Worm (Caenorhabditis elegans) whole organism, young adult: ENCODE measurements around the gene F36F12.3.

ENCODE experiments used
- B0019.2 ChIP-seq: fragments of 200-800 bp; sonication (Bioruptor generic); conservative IDR thresholded peaks from 2 replicates; pipeline ENCODE4 v1.3.6; 2022; ENCODE audit warnings: missing genetic modification reagents, missing genetic modification characterization, missing compliant biosample characterization
- B0035.1 ChIP-seq: sonication (generic microtip); optimal IDR thresholded peaks from 2 replicates; lab custom pipeline; 2016; ENCODE audit warnings: missing genetic modification characterization, mild to moderate bottlenecking, missing compliant biosample characterization, missing genotype, missing genetic modification reagents
- B0336.3 ChIP-seq: fragments of 200-800 bp; sonication (Bioruptor generic); IDR thresholded peaks from 2 replicates; pipeline ENCODE4 v1.3.6; 2022; ENCODE audit warnings: missing genetic modification characterization, missing compliant biosample characterization
- D2030.7 ChIP-seq: fragments of 200-800 bp; sonication (Bioruptor generic); IDR thresholded peaks from 2 replicates; pipeline ENCODE4 v1.3.6; 2022; ENCODE audit warnings: missing genetic modification reagents, missing genetic modification characterization, missing compliant biosample characterization
- F33H1.4 ChIP-seq: fragments of 200-800 bp; sonication (Bioruptor generic); IDR thresholded peaks from 2 replicates; pipeline ENCODE4 v1.3.6; 2022; ENCODE audit warnings: missing genetic modification reagents, missing genetic modification characterization, missing compliant biosample characterization
- F49E8.2 ChIP-seq: sonication (generic microtip); optimal IDR thresholded peaks from 3 replicates; lab custom pipeline; 2017; ENCODE audit warnings: missing genetic modification characterization, mild to moderate bottlenecking, missing compliant biosample characterization, antibody characterized with exemption, moderate library complexity; ENCODE audit not compliant: insufficient read depth
- K11D2.4 ChIP-seq: fragments of 200-800 bp; sonication (Bioruptor generic); IDR thresholded peaks from 2 replicates; pipeline ENCODE4 v1.3.6; 2022; ENCODE audit warnings: missing genetic modification reagents, missing genetic modification characterization, missing compliant biosample characterization
- T07F8.4 ChIP-seq: sonication (generic microtip); optimal IDR thresholded peaks from 2 replicates; lab custom pipeline; 2016; ENCODE audit warnings: mild to moderate bottlenecking, missing genetic modification characterization, moderate library complexity, missing compliant biosample characterization
- Y56A3A.18 ChIP-seq: fragments of 200-800 bp; sonication (Bioruptor generic); IDR thresholded peaks from 2 replicates; pipeline ENCODE4 v1.3.6; 2022; ENCODE audit warnings: missing genetic modification reagents, missing genetic modification characterization, missing compliant biosample characterization
- Y67H2A.10 ChIP-seq: fragments of 200-800 bp; sonication (Bioruptor generic); conservative IDR thresholded peaks from 2 replicates; pipeline ENCODE4 v1.3.6; 2022; ENCODE audit warnings: missing genetic modification reagents, missing genetic modification characterization, missing compliant biosample characterization
- attf-3 ChIP-seq: fragments of 200-800 bp; sonication (Bioruptor generic); conservative IDR thresholded peaks from 2 replicates; pipeline ENCODE4 v1.3.6; 2022; ENCODE audit warnings: missing genetic modification reagents, missing genetic modification characterization, missing compliant biosample characterization
- ccch-3 ChIP-seq: fragments of 200-800 bp; sonication (Bioruptor generic); optimal IDR thresholded peaks from 2 replicates; lab custom pipeline; 2018; ENCODE audit warnings: mild to moderate bottlenecking, missing genetic modification characterization, missing compliant biosample characterization
- cebp-1 ChIP-seq, 2 experiments: fragments of 200-800 bp in 1 of 2; sonication (Bioruptor generic) in 1 of 2; sonication (generic microtip) in 1 of 2; IDR thresholded peaks in 1 of 2; optimal IDR thresholded peaks in 1 of 2; 2 replicates each; pipeline versions ENCODE4 v1.3.6 to Lab custom; 2017 to 2022; ENCODE audit warnings: missing compliant biosample characterization in 2 of 2, missing genetic modification characterization in 2 of 2, mild to moderate bottlenecking in 1 of 2, missing genetic modification reagents in 1 of 2, moderate library complexity in 1 of 2
- cebp-2 ChIP-seq: fragments of 200-800 bp; sonication (Bioruptor generic); IDR thresholded peaks from 2 replicates; pipeline ENCODE4 v1.3.6; 2022; ENCODE audit warnings: missing genetic modification characterization, missing compliant biosample characterization
- ceh-91 ChIP-seq: fragments of 200-800 bp; sonication (Bioruptor generic); IDR thresholded peaks from 2 replicates; pipeline ENCODE4 v1.3.6; 2022; ENCODE audit warnings: missing genetic modification reagents, missing genetic modification characterization, missing compliant biosample characterization
- die-1 ChIP-seq: sonication (generic microtip); optimal IDR thresholded peaks from 2 replicates; lab custom pipeline; 2016; ENCODE audit warnings: missing genotype, mild to moderate bottlenecking, missing genetic modification characterization, missing compliant biosample characterization
- dox-1 ChIP-seq: fragments of 200-800 bp; sonication (Bioruptor generic); IDR thresholded peaks from 2 replicates; pipeline ENCODE4 v1.3.6; 2022; ENCODE audit warnings: missing genetic modification reagents, missing genetic modification characterization, missing compliant biosample characterization
- dpl-1 ChIP-seq: fragments of 150-350 bp; optimal IDR thresholded peaks from 2 replicates; lab custom pipeline; 2014; ENCODE audit warnings: missing biosample characterization, missing genetic modification reagents, missing genetic modification characterization
- efl-1 ChIP-seq: fragments of 150-350 bp; optimal IDR thresholded peaks from 2 replicates; lab custom pipeline; 2014; ENCODE audit warnings: missing biosample characterization, missing genetic modification reagents, missing genetic modification characterization
- egl-18 ChIP-seq: fragments of 200-800 bp; sonication (Bioruptor generic); IDR thresholded peaks from 2 replicates; pipeline ENCODE4 v1.3.6; 2022; ENCODE audit warnings: missing genetic modification reagents, missing genetic modification characterization, missing compliant biosample characterization
- fkh-3 ChIP-seq: sonication (generic microtip); optimal IDR thresholded peaks from 2 replicates; lab custom pipeline; 2016; ENCODE audit warnings: mild to moderate bottlenecking, missing genetic modification characterization, missing compliant biosample characterization
- hmg-1.2 ChIP-seq: fragments of 200-800 bp; sonication (Bioruptor generic); IDR thresholded peaks from 2 replicates; pipeline ENCODE4 v1.3.6; 2022; ENCODE audit warnings: missing genetic modification reagents, missing genetic modification characterization, missing compliant biosample characterization
- let-607 ChIP-seq, 2 experiments: fragments of 200-800 bp in 1 of 2; sonication (Bioruptor generic) in 1 of 2; sonication (generic microtip) in 1 of 2; optimal IDR thresholded peaks; 2 replicates each; lab custom pipeline; 2016 to 2018; ENCODE audit warnings: mild to moderate bottlenecking in 2 of 2, missing compliant biosample characterization in 2 of 2, missing genetic modification characterization in 2 of 2, moderate library complexity in 2 of 2, missing genotype in 1 of 2
- lin-40 ChIP-seq: sonication (generic microtip); optimal IDR thresholded peaks from 2 replicates; lab custom pipeline; 2016; ENCODE audit warnings: missing genetic modification characterization, mild to moderate bottlenecking, missing compliant biosample characterization, missing genotype, missing genetic modification reagents
- lin-54 ChIP-seq: fragments of 200-800 bp; sonication (Bioruptor generic); optimal IDR thresholded peaks from 2 replicates; lab custom pipeline; 2018; ENCODE audit warnings: mild to moderate bottlenecking, missing genetic modification characterization, missing compliant biosample characterization
- lsl-1 ChIP-seq: fragments of 200-800 bp; sonication (Bioruptor generic); optimal IDR thresholded peaks from 2 replicates; lab custom pipeline; 2018; ENCODE audit warnings: mild to moderate bottlenecking, missing genetic modification characterization, moderate library complexity, missing compliant biosample characterization
- madf-6 ChIP-seq: fragments of 200-800 bp; sonication (Bioruptor generic); IDR thresholded peaks from 2 replicates; pipeline ENCODE4 v1.3.6; 2022; ENCODE audit warnings: missing genetic modification reagents, missing genetic modification characterization, missing compliant biosample characterization
- madf-8 ChIP-seq: fragments of 200-800 bp; sonication (Bioruptor generic); conservative IDR thresholded peaks from 2 replicates; pipeline ENCODE4 v1.3.6; 2022; ENCODE audit warnings: missing genetic modification reagents, missing genetic modification characterization, missing compliant biosample characterization
- nhr-179 ChIP-seq: sonication (generic microtip); optimal IDR thresholded peaks from 2 replicates; lab custom pipeline; 2016; ENCODE audit warnings: mild to moderate bottlenecking, missing genetic modification characterization, missing compliant biosample characterization
- nhr-27 ChIP-seq: fragments of 200-800 bp; sonication (Bioruptor generic); optimal IDR thresholded peaks from 2 replicates; lab custom pipeline; 2018; ENCODE audit warnings: mild to moderate bottlenecking, missing genetic modification characterization, moderate library complexity, missing compliant biosample characterization
- nhr-80 ChIP-seq: sonication (generic microtip); optimal IDR thresholded peaks from 2 replicates; lab custom pipeline; 2016; ENCODE audit warnings: missing genetic modification characterization, missing compliant biosample characterization
- pbrm-1 ChIP-seq: fragments of 200-800 bp; sonication (Bioruptor generic); IDR thresholded peaks from 2 replicates; pipeline ENCODE4 v1.3.6; 2022; ENCODE audit warnings: missing genetic modification reagents, missing genetic modification characterization, missing compliant biosample characterization
- rcor-1 ChIP-seq: fragments of 200-800 bp; sonication (Bioruptor generic); IDR thresholded peaks from 2 replicates; pipeline ENCODE4 v1.3.6; 2022; ENCODE audit warnings: missing genetic modification reagents, missing genetic modification characterization, missing compliant biosample characterization
- rpc-1 ChIP-seq, 2 experiments: fragments of 150-350 bp in 1 of 2; sonication (generic microtip) in 1 of 2; optimal IDR thresholded peaks; 2 replicates each; lab custom pipeline; 2014 to 2018; ENCODE audit warnings: missing biosample characterization in 1 of 2, missing genetic modification characterization in 1 of 2, missing genetic modification reagents in 1 of 2, missing genotype in 1 of 2
- sea-2 ChIP-seq: fragments of 200-800 bp; sonication (Bioruptor generic); IDR thresholded peaks from 2 replicates; pipeline ENCODE4 v1.3.6; 2022; ENCODE audit warnings: missing genetic modification characterization, missing compliant biosample characterization
- snpc-1.1 ChIP-seq: sonication (generic microtip); optimal IDR thresholded peaks from 2 replicates; lab custom pipeline; 2017; ENCODE audit warnings: missing genetic modification characterization, mild to moderate bottlenecking, missing compliant biosample characterization, antibody characterized with exemption, moderate library complexity, missing genotype, missing genetic modification reagents; ENCODE audit not compliant: insufficient read depth
- snpc-1.3 ChIP-seq: sonication (generic microtip); optimal IDR thresholded peaks from 2 replicates; lab custom pipeline; 2017; ENCODE audit warnings: missing genetic modification characterization, mild to moderate bottlenecking, missing compliant biosample characterization, antibody characterized with exemption, moderate library complexity, missing genotype, missing genetic modification reagents; ENCODE audit not compliant: insufficient read depth
- snpc-3.4 ChIP-seq: sonication (generic microtip); optimal IDR thresholded peaks from 2 replicates; lab custom pipeline; 2017; ENCODE audit warnings: missing genetic modification characterization, mild to moderate bottlenecking, missing compliant biosample characterization, antibody characterized with exemption, moderate library complexity, missing genotype, missing genetic modification reagents
- snpc-4 ChIP-seq, 5 experiments: fragments of 150-350 bp in 1 of 5; sonication (generic microtip) in 4 of 5; optimal IDR thresholded peaks; 2 replicates each; lab custom pipeline; 2014 to 2018; ENCODE audit warnings: missing genetic modification characterization in 5 of 5, missing biosample characterization in 3 of 5, antibody characterized with exemption in 2 of 5, mild to moderate bottlenecking in 2 of 5, missing compliant biosample characterization in 2 of 5, missing genotype in 2 of 5, moderate library complexity in 2 of 5, missing genetic modification reagents in 1 of 5
- tlf-1 ChIP-seq: fragments of 200-800 bp; sonication (Bioruptor generic); optimal IDR thresholded peaks from 2 replicates; lab custom pipeline; 2018; ENCODE audit warnings: mild to moderate bottlenecking, missing genetic modification characterization, missing compliant biosample characterization
- xnd-1 ChIP-seq: sonication (generic microtip); optimal IDR thresholded peaks from 2 replicates; lab custom pipeline; 2016; ENCODE audit warnings: missing genotype, missing genetic modification reagents, missing genetic modification characterization, missing compliant biosample characterization
- zim-3 ChIP-seq: sonication (generic microtip); optimal IDR thresholded peaks from 2 replicates; lab custom pipeline; 2017; ENCODE audit warnings: mild to moderate bottlenecking, missing genetic modification characterization, moderate library complexity, missing compliant biosample characterization
- ztf-26 ChIP-seq: sonication (generic microtip); optimal IDR thresholded peaks from 2 replicates; lab custom pipeline; 2017; ENCODE audit warnings: missing genetic modification characterization, missing compliant biosample characterization
- ztf-6 ChIP-seq: fragments of 200-800 bp; sonication (Bioruptor generic); IDR thresholded peaks from 2 replicates; pipeline ENCODE4 v1.3.6; 2022; ENCODE audit warnings: missing genetic modification reagents, missing genetic modification characterization, missing compliant biosample characterization

Gene F36F12.3

ce11 chrV:2066780-2067179 is 18.8 kb upstream of the F36F12.3 start, which contains the start of gene nhr-86:
Gene nhr-86, minus strand, starts transcription at chrV:2066850.
- no peak for TF ChIP-seq cebp-1 (GFP tag; IDR thresholded peaks at IDR 0.05; lab: Robert Waterston, UW)
- TF ChIP-seq cebp-1 (tag; optimal IDR thresholded peaks at IDR 0.05; lab: Kevin White, UChicago), result peak; percentile 15
- TF ChIP-seq nhr-179, result no peak
- no peak for TF ChIP-seq Y67H2A.10 (GFP tag; lab: Robert Waterston, UW)
- no peak for TF ChIP-seq Y56A3A.18 (GFP tag; lab: Robert Waterston, UW)
- no peak for TF ChIP-seq T07F8.4 (tag; lab: Kevin White, UChicago)
- peak; percentile 45; the same call in 1 of the 2 replicates for TF ChIP-seq hmg-1.2 (GFP tag; lab: Robert Waterston, UW)
- TF ChIP-seq nhr-80 (tag; lab: Kevin White, UChicago), result peak; percentile 19
- TF ChIP-seq die-1 (tag; lab: Kevin White, UChicago), result no peak
- no peak for TF ChIP-seq ztf-26 (tag; lab: Kevin White, UChicago)
- no peak for TF ChIP-seq pbrm-1 (GFP tag; lab: Robert Waterston, UW)
- no peak for TF ChIP-seq zim-3 (tag; lab: Kevin White, UChicago)
- no peak for TF ChIP-seq lin-40
- no peak for TF ChIP-seq sea-2 (GFP tag; lab: Robert Waterston, UW)

- TF ChIP-seq D2030.7 (GFP tag; lab: Robert Waterston, UW) (peak; percentile 88), madf-8 (GFP tag; lab: Robert Waterston, UW) (peak; percentile 72), B0336.3 (GFP tag; lab: Robert Waterston, UW) (no peak), attf-3 (GFP tag; lab: Robert Waterston, UW) (no peak), madf-6 (peak; percentile 89), lin-54 (GFP tag; lab: Kevin White, UChicago) (peak; percentile 1), snpc-1.1 (peak; percentile 31), snpc-3.4 (tag; lab: Kevin White, UChicago) (peak; percentile 68), B0035.1 (no peak), xnd-1 (peak; percentile 52), ztf-6 (GFP tag; lab: Robert Waterston, UW) (no peak), F33H1.4 (GFP tag; lab: Robert Waterston, UW) (peak; percentile 91), dpl-1 (GFP tag; lab: Kevin White, UChicago) (peak; percentile 67), lsl-1 (peak; percentile 89), efl-1 (GFP tag; lab: Kevin White, UChicago) (peak; percentile 89), rcor-1 (GFP tag; lab: Robert Waterston, UW) (0 out of 2 replicates have a peak, but pooled peaks have one; percentile 8), snpc-4 (GFP tag; optimal IDR thresholded peaks at IDR 0.05; lab: Kevin White, UChicago) (peak; percentile 4), snpc-4 (tag; optimal IDR thresholded peaks at IDR 0.05; lab: Kevin White, UChicago) (no peak), egl-18 (GFP tag; lab: Robert Waterston, UW) (no peak), dox-1 (GFP tag; lab: Robert Waterston, UW) (peak; percentile 6; the same call in 1 of the 2 replicates), K11D2.4 (GFP tag; lab: Robert Waterston, UW) (no peak), nhr-27 (tag; lab: Kevin White, UChicago) (no peak), pbrm-1 (GFP tag; lab: Robert Waterston, UW) (peak; percentile 65), snpc-1.3 (tag; lab: Kevin White, UChicago) (peak; percentile 69), tlf-1 (GFP tag; lab: Kevin White, UChicago) (peak; percentile 33), hmg-1.2 (GFP tag; lab: Robert Waterston, UW) (peak; percentile 33; the same call in 1 of the 2 replicates), let-607 (tag; optimal IDR thresholded peaks at IDR 0.05; lab: Kevin White, UChicago) (peak in 1 of 2 experiments; percentile 63), F49E8.2 (tag; lab: Kevin White, UChicago) (peak; percentile 51), B0019.2 (peak; percentile 55; the same call in 1 of the 2 replicates), ceh-91 (GFP tag; lab: Robert Waterston, UW) (peak; percentile 90), cebp-2 (GFP tag; lab: Robert Waterston, UW) (no peak), fkh-3 (tag; lab: Kevin White, UChicago) (no peak), rpc-1 (optimal IDR thresholded peaks at IDR 0.05; lab: Kevin White, UChicago) (no peak), rpc-1 (tag; optimal IDR thresholded peaks at IDR 0.05; lab: Kevin White, UChicago) (no peak), ccch-3 (GFP tag; lab: Kevin White, UChicago) (no peak)
Measured at ce11 chrV:2067419-2067818, 18.2 kb upstream of the F36F12.3 start.
